Fruit fly (Drosophila melanogaster) whole organism, embryonic: ENCODE results near the gene CG8507.

Source experiments
- ATbp ChIP-seq: fragments of 200-800 bp; sonication (Bioruptor generic); optimal IDR thresholded peaks from 2 replicates; lab custom pipeline; 2017; ENCODE audit warnings: missing biosample characterization, mild to moderate bottlenecking, missing genetic modification characterization, missing genetic modification reagents
- CG10366 ChIP-seq: fragments of 200-800 bp; sonication (Bioruptor generic); IDR thresholded peaks from 2 replicates; pipeline ENCODE4 v1.3.6; 2022; ENCODE audit warnings: missing biosample characterization, missing genetic modification characterization
- CG11504 ChIP-seq: fragments of 200-800 bp; sonication (Bioruptor generic); optimal IDR thresholded peaks from 3 replicates; lab custom pipeline; 2019; ENCODE audit warnings: missing biosample characterization, mild to moderate bottlenecking, missing genetic modification characterization, moderate library complexity
- CG11696 ChIP-seq: fragments of 200-800 bp; sonication (Bioruptor generic); IDR thresholded peaks from 2 replicates; pipeline ENCODE4 v1.3.6; 2022; ENCODE audit warnings: missing biosample characterization, missing genetic modification characterization
- CG11723 ChIP-seq: fragments of 200-800 bp; sonication (Bioruptor generic); optimal IDR thresholded peaks from 2 replicates; lab custom pipeline; 2017; ENCODE audit warnings: missing biosample characterization, mild to moderate bottlenecking, missing genetic modification characterization
- CG13894 ChIP-seq: fragments of 200-800 bp; sonication (Bioruptor generic); optimal IDR thresholded peaks from 3 replicates; lab custom pipeline; 2018; ENCODE audit warnings: missing biosample characterization, mild to moderate bottlenecking, missing genetic modification characterization, moderate library complexity
- CG14667 ChIP-seq: fragments of 200-800 bp; sonication (Bioruptor generic); IDR thresholded peaks from 2 replicates; pipeline ENCODE4 v1.3.6; 2022; ENCODE audit warnings: missing biosample characterization, missing genetic modification characterization
- CG1529 ChIP-seq: fragments of 200-800 bp; sonication (Bioruptor generic); optimal IDR thresholded peaks from 3 replicates; lab custom pipeline; 2018; ENCODE audit warnings: missing biosample characterization, missing genetic modification characterization
- CG17186 ChIP-seq: fragments of 200-800 bp; sonication (Bioruptor generic); optimal IDR thresholded peaks from 3 replicates; lab custom pipeline; 2017; ENCODE audit warnings: missing biosample characterization, missing genetic modification reagents, missing genetic modification characterization
- CG17328 ChIP-seq: fragments of 200-800 bp; sonication (Bioruptor generic); IDR thresholded peaks from 2 replicates; pipeline ENCODE4 v1.3.6; 2022; ENCODE audit warnings: missing biosample characterization, missing genetic modification characterization
- CG2202 ChIP-seq: fragments of 200-800 bp; sonication (Bioruptor generic); optimal IDR thresholded peaks from 2 replicates; lab custom pipeline; 2018; ENCODE audit warnings: missing biosample characterization, mild to moderate bottlenecking, missing genetic modification characterization
- CG2678 ChIP-seq: fragments of 200-800 bp; sonication (Bioruptor generic); optimal IDR thresholded peaks from 3 replicates; lab custom pipeline; 2019; ENCODE audit warnings: missing biosample characterization, mild to moderate bottlenecking, missing genetic modification characterization, moderate library complexity
- CG3065 ChIP-seq: fragments of 200-800 bp; sonication (Bioruptor generic); optimal IDR thresholded peaks from 2 replicates; lab custom pipeline; 2016; ENCODE audit warnings: missing biosample characterization, missing genetic modification characterization
- CG31388 ChIP-seq: fragments of 200-800 bp; sonication (Bioruptor generic); optimal IDR thresholded peaks from 2 replicates; lab custom pipeline; 2016; ENCODE audit warnings: missing biosample characterization, missing genetic modification characterization
- CG34422 ChIP-seq: fragments of 200-800 bp; sonication (Bioruptor generic); IDR thresholded peaks from 3 replicates; pipeline ENCODE4 v1.3.6; 2022; ENCODE audit warnings: missing biosample characterization, missing genetic modification characterization
- CG4404 ChIP-seq: fragments of 200-800 bp; sonication (Bioruptor generic); IDR thresholded peaks from 2 replicates; pipeline ENCODE4 v1.3.6; 2022; ENCODE audit warnings: missing biosample characterization, missing genetic modification characterization
- CG4820 ChIP-seq: fragments of 200-800 bp; sonication (Bioruptor generic); optimal IDR thresholded peaks from 3 replicates; lab custom pipeline; 2016; ENCODE audit warnings: missing biosample characterization, missing genetic modification characterization
- CG8388 ChIP-seq: fragments of 200-800 bp; sonication (Bioruptor generic); optimal IDR thresholded peaks from 2 replicates; lab custom pipeline; 2019; ENCODE audit warnings: missing biosample characterization, mild to moderate bottlenecking, missing genetic modification characterization, moderate library complexity
- CG8924 ChIP-seq: fragments of 200-800 bp; optimal IDR thresholded peaks from 3 replicates; lab custom pipeline; 2019; ENCODE audit warnings: missing biosample characterization, mild to moderate bottlenecking, missing genetic modification characterization, moderate library complexity
- Dfd ChIP-seq, 2 experiments: fragments of >200 bp; optimal IDR thresholded peaks; 2 replicates each; lab custom pipeline; 2017; ENCODE audit warnings: missing biosample characterization in 2 of 2, missing genetic modification characterization in 2 of 2
- Dll ChIP-seq: fragments of 200-800 bp; sonication (Bioruptor generic); IDR thresholded peaks from 4 replicates; pipeline ENCODE4 v1.3.6; 2022; ENCODE audit warnings: missing biosample characterization, missing genetic modification characterization; ENCODE audit not compliant: partially characterized antibody
- H2.0 ChIP-seq: fragments of 200-800 bp; sonication (Bioruptor generic); IDR thresholded peaks from 2 replicates; pipeline ENCODE4 v1.3.6; 2022; ENCODE audit warnings: missing biosample characterization, missing genetic modification characterization
- HmgD ChIP-seq: fragments of 200-800 bp; sonication (Bioruptor generic); optimal IDR thresholded peaks from 3 replicates; lab custom pipeline; 2016; ENCODE audit warnings: missing biosample characterization, missing genetic modification characterization
- Hr39 ChIP-seq: fragments of >200 bp; optimal IDR thresholded peaks from 2 replicates; lab custom pipeline; 2017
- Mad ChIP-seq: fragments of 200-800 bp; sonication (Bioruptor generic); optimal IDR thresholded peaks from 2 replicates; lab custom pipeline; 2016; ENCODE audit warnings: missing biosample characterization, missing genetic modification characterization
- Mrtf ChIP-seq: fragments of 200-800 bp; sonication (Bioruptor generic); IDR thresholded peaks from 3 replicates; pipeline ENCODE4 v1.3.6; 2022; ENCODE audit warnings: missing biosample characterization, missing genetic modification characterization
- NC2α ChIP-seq: fragments of 200-800 bp; sonication (Bioruptor generic); optimal IDR thresholded peaks from 2 replicates; lab custom pipeline; 2016; ENCODE audit warnings: missing biosample characterization, missing genetic modification characterization
- NK7.1 ChIP-seq: fragments of 200-800 bp; sonication (Bioruptor generic); optimal IDR thresholded peaks from 3 replicates; lab custom pipeline; 2016; ENCODE audit warnings: missing biosample characterization, missing genetic modification characterization
- Neu2 ChIP-seq: fragments of 200-800 bp; sonication (Bioruptor generic); optimal IDR thresholded peaks from 3 replicates; lab custom pipeline; 2016; ENCODE audit warnings: missing biosample characterization, missing genetic modification characterization, borderline replicate concordance
- az2 ChIP-seq: fragments of 200-800 bp; sonication (Bioruptor generic); optimal IDR thresholded peaks from 3 replicates; lab custom pipeline; 2016; ENCODE audit warnings: missing biosample characterization, missing genetic modification characterization
- cad ChIP-seq: fragments of >200 bp; optimal IDR thresholded peaks from 2 replicates; lab custom pipeline; 2017; ENCODE audit warnings: missing biosample characterization, missing genetic modification characterization
- ci ChIP-seq: fragments of 200-800 bp; sonication (Bioruptor generic); IDR thresholded peaks from 3 replicates; pipeline ENCODE4 v1.3.6; 2022; ENCODE audit warnings: missing biosample characterization, missing genetic modification characterization
- croc ChIP-seq: fragments of 200-800 bp; sonication (Bioruptor generic); conservative IDR thresholded peaks from 3 replicates; pipeline ENCODE4 v1.3.6; 2022; ENCODE audit warnings: missing biosample characterization, missing genetic modification characterization
- crol ChIP-seq: fragments of 200-800 bp; sonication (Bioruptor generic); IDR thresholded peaks from 2 replicates; pipeline ENCODE4 v1.3.6; 2022; ENCODE audit warnings: missing biosample characterization, missing genetic modification characterization
- da ChIP-seq: fragments of 200-800 bp; sonication (Bioruptor generic); optimal IDR thresholded peaks from 2 replicates; lab custom pipeline; 2016; ENCODE audit warnings: missing biosample characterization, missing genetic modification characterization
- ems ChIP-seq: fragments of 200-800 bp; sonication (Bioruptor generic); optimal IDR thresholded peaks from 3 replicates; lab custom pipeline; 2016; ENCODE audit warnings: missing biosample characterization, missing genetic modification characterization
- fd102C ChIP-seq: fragments of 200-800 bp; sonication (Bioruptor generic); optimal IDR thresholded peaks from 2 replicates; lab custom pipeline; 2018; ENCODE audit warnings: missing biosample characterization, mild to moderate bottlenecking, missing genetic modification characterization, moderate library complexity
- gcm ChIP-seq: fragments of 200-800 bp; sonication (Bioruptor generic); optimal IDR thresholded peaks from 2 replicates; lab custom pipeline; 2019; ENCODE audit warnings: missing biosample characterization, mild to moderate bottlenecking, missing genetic modification characterization, moderate library complexity
- gem ChIP-seq: fragments of 200-800 bp; sonication (Bioruptor generic); optimal IDR thresholded peaks from 2 replicates; lab custom pipeline; 2019; ENCODE audit warnings: missing biosample characterization, mild to moderate bottlenecking, missing genetic modification characterization, moderate library complexity
- gro ChIP-seq: fragments of 200-800 bp; sonication (Bioruptor generic); optimal IDR thresholded peaks from 2 replicates; lab custom pipeline; 2016; ENCODE audit warnings: missing biosample characterization, missing genetic modification characterization
- her ChIP-seq: fragments of 200-800 bp; sonication (Bioruptor generic); optimal IDR thresholded peaks from 2 replicates; lab custom pipeline; 2016; ENCODE audit warnings: missing biosample characterization, missing genetic modification characterization
- klu ChIP-seq: fragments of 200-800 bp; sonication (Bioruptor generic); IDR thresholded peaks from 2 replicates; pipeline ENCODE4 v1.3.6; 2022; ENCODE audit warnings: missing biosample characterization, missing genetic modification characterization
- lab ChIP-seq: fragments of 200-800 bp; sonication (Bioruptor generic); optimal IDR thresholded peaks from 3 replicates; lab custom pipeline; 2017; ENCODE audit warnings: missing biosample characterization, missing genetic modification characterization, mild to moderate bottlenecking, moderate library complexity, missing genetic modification reagents
- lola ChIP-seq, 3 experiments: fragments of >200 bp in 2 of 3; fragments of 200-800 bp in 1 of 3; sonication (Bioruptor generic) in 1 of 3; optimal IDR thresholded peaks; 2 replicates each; lab custom pipeline; 2017 to 2019; ENCODE audit warnings: missing biosample characterization in 3 of 3, missing genetic modification characterization in 3 of 3, mild to moderate bottlenecking in 1 of 3, moderate library complexity in 1 of 3
- mam ChIP-seq: fragments of 200-800 bp; sonication (Bioruptor generic); optimal IDR thresholded peaks from 3 replicates; lab custom pipeline; 2016; ENCODE audit warnings: missing biosample characterization, missing genetic modification characterization
- org-1 ChIP-seq: fragments of 200-800 bp; sonication (Bioruptor generic); optimal IDR thresholded peaks from 2 replicates; lab custom pipeline; 2017; ENCODE audit warnings: missing biosample characterization, missing genetic modification characterization
- ro ChIP-seq: fragments of 200-800 bp; sonication (Bioruptor generic); IDR thresholded peaks from 2 replicates; pipeline ENCODE4 v1.3.6; 2022; ENCODE audit warnings: missing biosample characterization, missing genetic modification characterization
- sim ChIP-seq: fragments of 200-800 bp; sonication (Bioruptor generic); IDR thresholded peaks from 2 replicates; pipeline ENCODE4 v1.3.6; 2022; ENCODE audit warnings: missing biosample characterization, missing genetic modification characterization
- sob ChIP-seq: fragments of 200-800 bp; sonication (Bioruptor generic); IDR thresholded peaks from 2 replicates; pipeline ENCODE4 v1.3.6; 2022; ENCODE audit warnings: missing biosample characterization, missing genetic modification characterization
- sqz ChIP-seq: fragments of 200-800 bp; sonication (Bioruptor generic); optimal IDR thresholded peaks from 3 replicates; lab custom pipeline; 2018; ENCODE audit warnings: missing biosample characterization, mild to moderate bottlenecking, missing genetic modification characterization
- trem ChIP-seq: fragments of 200-800 bp; optimal IDR thresholded peaks from 3 replicates; lab custom pipeline; 2019; ENCODE audit warnings: missing biosample characterization, mild to moderate bottlenecking, missing genetic modification characterization, moderate library complexity
- unpg ChIP-seq: fragments of 200-800 bp; sonication (Bioruptor generic); optimal IDR thresholded peaks from 3 replicates; lab custom pipeline; 2018; ENCODE audit warnings: missing biosample characterization, mild to moderate bottlenecking, missing genetic modification characterization, moderate library complexity

CG8507 gene

dm6 chr3R:9771519-9771972 is 19.7 kb upstream of the CG8507 start, which contains the start of gene CG9471:
Gene CG9471, minus strand, starts transcription at chr3R:9771542.
- TF ChIP-seq Mad (GFP tag; lab: Kevin White, UChicago): peak; percentile 68
- TF ChIP-seq CG2202 (tag; lab: Kevin White, UChicago): peak; percentile 76
- TF ChIP-seq CG14667: peak; percentile 89
- peak; percentile 95 for TF ChIP-seq mam
- TF ChIP-seq Neu2 (GFP tag; lab: Kevin White, UChicago): peak; percentile 65
- peak; percentile 82 for TF ChIP-seq klu (GFP tag; lab: Robert Waterston, UW)
- TF ChIP-seq CG2678 (tag; lab: Kevin White, UChicago): peak; percentile 95
- no peak for TF ChIP-seq Dfd (GFP tag; optimal IDR thresholded peaks at IDR 0.05; lab: Kevin White, UChicago)
- peak; percentile 93 for TF ChIP-seq az2
- 0 out of 2 replicates have a peak, but pooled peaks have one; percentile 6 for TF ChIP-seq crol (GFP tag; lab: Robert Waterston, UW)
- TF ChIP-seq CG13894 (tag; lab: Kevin White, UChicago): peak; percentile 87
- peak; percentile 82 for TF ChIP-seq org-1 (GFP tag; lab: Kevin White, UChicago)
- peak in 1 of 3 experiments; percentile 83 for TF ChIP-seq lola (GFP tag; optimal IDR thresholded peaks at IDR 0.05; lab: Kevin White, UChicago)
- peak; percentile 47 for TF ChIP-seq HmgD (GFP tag; lab: Kevin White, UChicago)
- peak; percentile 93 for TF ChIP-seq H2.0 (GFP tag; lab: Robert Waterston, UW)
- TF ChIP-seq CG11723 (GFP tag; lab: Kevin White, UChicago): peak; percentile 84
- TF ChIP-seq Hr39 (lab: Kevin White, UChicago): no peak
- TF ChIP-seq her (GFP tag; lab: Kevin White, UChicago): peak; percentile 81
- peak; percentile 94 for TF ChIP-seq unpg
- peak; percentile 93 for TF ChIP-seq CG34422 (GFP tag; lab: Robert Waterston, UW)
- TF ChIP-seq NC2α (GFP tag; lab: Kevin White, UChicago): peak; percentile 76
- peak; percentile 96 for TF ChIP-seq lab (GFP tag; lab: Kevin White, UChicago)
- peak; percentile 57 for TF ChIP-seq fd102C (GFP tag; lab: Kevin White, UChicago)
- peak; percentile 85 for TF ChIP-seq Mrtf (GFP tag; lab: Robert Waterston, UW)
- TF ChIP-seq sim (GFP tag; lab: Robert Waterston, UW): peak; percentile 73
- TF ChIP-seq Dll: no peak
- peak; percentile 95 for TF ChIP-seq gem (tag; lab: Kevin White, UChicago)
- peak; percentile 85 for TF ChIP-seq NK7.1 (GFP tag; lab: Kevin White, UChicago)
- peak; percentile 93 for TF ChIP-seq CG8924 (tag; lab: Kevin White, UChicago)
- peak; percentile 16 for TF ChIP-seq CG17186 (GFP tag; lab: Kevin White, UChicago)
- TF ChIP-seq ro: peak; percentile 74
- TF ChIP-seq CG31388 (GFP tag; lab: Kevin White, UChicago): peak; percentile 57
- peak; percentile 89 for TF ChIP-seq gro (GFP tag; lab: Kevin White, UChicago)
- TF ChIP-seq CG17328 (GFP tag; lab: Robert Waterston, UW): peak; percentile 91
- peak; percentile 80 for TF ChIP-seq sqz (GFP tag; lab: Kevin White, UChicago)
- peak; percentile 85 for TF ChIP-seq ems (GFP tag; lab: Kevin White, UChicago)
- TF ChIP-seq CG4820 (GFP tag; lab: Kevin White, UChicago): peak; percentile 89
- peak; percentile 94 for TF ChIP-seq sob (GFP tag; lab: Robert Waterston, UW)
- peak; percentile 84 for TF ChIP-seq CG11696 (GFP tag; lab: Robert Waterston, UW)
- TF ChIP-seq ci (GFP tag; lab: Robert Waterston, UW): peak; percentile 94
- TF ChIP-seq CG11504 (tag; lab: Kevin White, UChicago): peak; percentile 92
- TF ChIP-seq da: peak; percentile 61
- peak; percentile 97 for TF ChIP-seq CG8388 (GFP tag; lab: Kevin White, UChicago)
- peak; percentile 90 for TF ChIP-seq trem
- TF ChIP-seq ATbp: peak; percentile 88
- TF ChIP-seq CG4404 (GFP tag; lab: Robert Waterston, UW): peak; percentile 79
- TF ChIP-seq croc (GFP tag; lab: Robert Waterston, UW): peak; percentile 80
- peak; percentile 93 for TF ChIP-seq CG10366 (GFP tag; lab: Robert Waterston, UW)
- peak; percentile 80 for TF ChIP-seq CG1529
- TF ChIP-seq cad: no peak
- TF ChIP-seq CG3065: peak; percentile 60
- TF ChIP-seq gcm (GFP tag; lab: Kevin White, UChicago): peak; percentile 94
